Worm (Caenorhabditis elegans) whole organism, midembryonic: Measurements from ENCODE around the gene T28C6.10.

ENCODE experiments used
- T22C8.4 ChIP-seq: fragments of 200-800 bp; sonication (Bioruptor generic); IDR thresholded peaks from 2 replicates; pipeline ENCODE4 v1.3.6; 2022; ENCODE audit warnings: missing genetic modification characterization, missing compliant biosample characterization
- klf-2 ChIP-seq: fragments of 200-800 bp; sonication (Bioruptor generic); conservative IDR thresholded peaks from 2 replicates; pipeline ENCODE4 v1.3.6; 2022; ENCODE audit warnings: missing genetic modification reagents, missing genetic modification characterization, missing compliant biosample characterization
- med-1 ChIP-seq: sonication (generic microtip); optimal IDR thresholded peaks from 2 replicates; lab custom pipeline; 2017; ENCODE audit warnings: missing genetic modification characterization, mild to moderate bottlenecking, missing compliant biosample characterization, antibody characterized with exemption, missing genetic modification reagents; ENCODE audit not compliant: insufficient read depth
- ref-1 ChIP-seq: fragments of 200-800 bp; sonication (Bioruptor generic); conservative IDR thresholded peaks from 2 replicates; pipeline ENCODE4 v1.3.6; 2022; ENCODE audit warnings: missing genetic modification reagents, missing genetic modification characterization, missing compliant biosample characterization

ce11 chrIV:8855963-8856362 lies 38.2 kb downstream of the T28C6.10 start, which contains the start of gene T11B7.5:
- TF ChIP-seq med-1 (GFP tag; lab: Kevin White, UChicago): no peak
- TF ChIP-seq klf-2 (GFP tag; lab: Robert Waterston, UW): no peak
- no peak for TF ChIP-seq T22C8.4
- TF ChIP-seq ref-1 (GFP tag; lab: Robert Waterston, UW): no peak
